Worm (Caenorhabditis elegans): ENCODE measurements around the gene col-87.

Gene col-87

ce11 chrII:14050506-14050905 lies 44.0 kb downstream of the col-87 start (continued):
- peak; percentile 39 for TF ChIP-seq efl-1 (GFP tag; optimal IDR thresholded peaks at IDR 0.05)
- peak; percentile 13 for TF ChIP-seq madf-10 (tag; optimal IDR thresholded peaks at IDR 0.05)
- TF ChIP-seq ceh-58 (GFP tag; IDR thresholded peaks at IDR 0.05), result no peak
- TF ChIP-seq ceh-100 (GFP tag; IDR thresholded peaks at IDR 0.05), result 0 out of 2 replicates have a peak, but pooled peaks have one; percentile 21
- no peak for TF ChIP-seq bed-2 (GFP tag; IDR thresholded peaks at IDR 0.05)
- TF ChIP-seq F37B4.10 (GFP tag; IDR thresholded peaks at IDR 0.05), result no peak
- peak; percentile 81 for TF ChIP-seq pha-4 (tag; optimal IDR thresholded peaks at IDR 0.05)
- no peak for TF ChIP-seq dpl-1 (GFP tag; optimal IDR thresholded peaks at IDR 0.05)
- TF ChIP-seq hsf-1 (GFP tag; IDR thresholded peaks at IDR 0.05), result no peak
- TF ChIP-seq aptf-2 (GFP tag; conservative IDR thresholded peaks at IDR 0.05), result 0 out of 2 replicates have a peak, but pooled peaks have one; percentile 36
- peak; percentile 13 for TF ChIP-seq ztf-22 (GFP tag; optimal IDR thresholded peaks at IDR 0.05)
- peak; percentile 41; the same call in 1 of the 2 replicates for TF ChIP-seq B0336.3 (GFP tag; IDR thresholded peaks at IDR 0.05)
- TF ChIP-seq K11D2.4 (GFP tag; IDR thresholded peaks at IDR 0.05), result peak; percentile 45; the same call in 1 of the 2 replicates
- no peak for TF ChIP-seq T26A5.8 (tag; optimal IDR thresholded peaks at IDR 0.05)
- no peak for TF ChIP-seq sptf-2 (GFP tag; optimal IDR thresholded peaks at IDR 0.05)
- TF ChIP-seq Y53G8AR.9 (GFP tag; conservative IDR thresholded peaks at IDR 0.05), result no peak
- no peak for TF ChIP-seq Y95B8A.8 (GFP tag; IDR thresholded peaks at IDR 0.05)
- peak; percentile 90 for TF ChIP-seq mcd-1 (GFP tag; IDR thresholded peaks at IDR 0.05)
- no peak for TF ChIP-seq mxl-1 (tag; optimal IDR thresholded peaks at IDR 0.05)
- no peak for TF ChIP-seq F57A8.1 (GFP tag; optimal IDR thresholded peaks at IDR 0.05)
- peak; percentile 66 for TF ChIP-seq lin-26 (GFP tag; IDR thresholded peaks at IDR 0.05)
- peak; percentile 9 for TF ChIP-seq unc-62 (GFP tag; optimal IDR thresholded peaks at IDR 0.05)
- peak; percentile 53 for TF ChIP-seq akir-1 (GFP tag; optimal IDR thresholded peaks at IDR 0.05)
- TF ChIP-seq ZK185.1 (tag; optimal IDR thresholded peaks at IDR 0.05; ENCODE audit: poor library complexity, severe bottlenecking), result no peak
- peak; percentile 87 for TF ChIP-seq nhr-80 (tag; optimal IDR thresholded peaks at IDR 0.05)
- peak; percentile 82 for TF ChIP-seq dox-1 (GFP tag; IDR thresholded peaks at IDR 0.05)
- TF ChIP-seq lir-1 (GFP tag; conservative IDR thresholded peaks at IDR 0.05), result no peak
- TF ChIP-seq ets-4 (GFP tag; optimal IDR thresholded peaks at IDR 0.05), result peak; percentile 4
- peak; percentile 68 for TF ChIP-seq lin-40 (tag; optimal IDR thresholded peaks at IDR 0.05)
- TF ChIP-seq snpc-4 (GFP tag; optimal IDR thresholded peaks at IDR 0.05), result peak; percentile 6
- TF ChIP-seq snpc-4 (tag; optimal IDR thresholded peaks at IDR 0.05), result peak in 3 of 4 experiments; percentile 18 to 69 (median 66)
- TF ChIP-seq egl-44 (GFP tag; IDR thresholded peaks at IDR 0.05), result 0 out of 2 replicates have a peak, but pooled peaks have one; percentile 63
- no peak for TF ChIP-seq let-607 (tag; optimal IDR thresholded peaks at IDR 0.05)
- TF ChIP-seq zfh-2 (GFP tag; conservative IDR thresholded peaks at IDR 0.05), result peak; percentile 92
- TF ChIP-seq F57C9.4 (tag; optimal IDR thresholded peaks at IDR 0.05), result no peak
- peak; percentile 42 for TF ChIP-seq ceh-27 (GFP tag; optimal IDR thresholded peaks at IDR 0.05)
- TF ChIP-seq ekl-4 (GFP tag; IDR thresholded peaks at IDR 0.05), result no peak

DNA sequence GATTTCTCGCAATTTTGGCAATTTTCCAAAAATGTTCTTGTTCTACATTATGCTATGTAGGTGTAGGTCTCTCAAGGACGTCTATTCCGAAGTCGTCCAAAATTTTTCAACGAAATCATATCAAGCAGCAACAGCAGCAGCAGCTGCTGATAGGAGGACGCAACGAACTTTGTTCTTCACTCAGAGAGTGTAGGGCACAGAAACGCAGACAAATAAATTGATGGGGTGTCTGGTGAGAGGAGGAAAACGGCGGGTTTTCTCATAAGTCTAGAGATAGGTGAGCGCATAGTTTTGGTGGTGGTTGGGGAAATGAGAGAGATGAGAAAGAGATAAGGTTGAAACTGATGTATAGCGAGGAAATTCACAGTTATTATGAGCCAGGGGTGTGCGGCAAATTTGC lies 45.4 kb downstream of the col-87 start:
- TF ChIP-seq bed-2 (GFP tag; IDR thresholded peaks at IDR 0.05), result no peak
- no peak for TF ChIP-seq ztf-3 (GFP tag; optimal IDR thresholded peaks at IDR 0.05)
- TF ChIP-seq F33H1.4 (GFP tag; IDR thresholded peaks at IDR 0.05), result no peak
- no peak for TF ChIP-seq sptf-2 (GFP tag; optimal IDR thresholded peaks at IDR 0.05)
- no peak for TF ChIP-seq ztf-26 (tag; optimal IDR thresholded peaks at IDR 0.05)
- peak; percentile 48; the same call in 1 of the 2 replicates for TF ChIP-seq egrh-3 (GFP tag; IDR thresholded peaks at IDR 0.05)
- no peak for TF ChIP-seq C17E4.6 (GFP tag; IDR thresholded peaks at IDR 0.05)
- peak; percentile 87 for TF ChIP-seq nhr-80 (tag; optimal IDR thresholded peaks at IDR 0.05)
- no peak for TF ChIP-seq snpc-1.3 (tag; optimal IDR thresholded peaks at IDR 0.05; ENCODE audit: insufficient read depth)
- TF ChIP-seq F37B4.10 (GFP tag; IDR thresholded peaks at IDR 0.05), result no peak
- no peak for TF ChIP-seq chd-7 (tag; optimal IDR thresholded peaks at IDR 0.05)
- no peak for TF ChIP-seq lir-1 (GFP tag; conservative IDR thresholded peaks at IDR 0.05)
- TF ChIP-seq ceh-91 (GFP tag; IDR thresholded peaks at IDR 0.05), result no peak
- TF ChIP-seq mxl-1 (tag; optimal IDR thresholded peaks at IDR 0.05), result no peak
- TF ChIP-seq attf-3 (GFP tag; conservative IDR thresholded peaks at IDR 0.05), result no peak
- TF ChIP-seq Y56A3A.18 (GFP tag; IDR thresholded peaks at IDR 0.05), result no peak
- peak; percentile 1 for TF ChIP-seq lin-40 (tag; optimal IDR thresholded peaks at IDR 0.05)
- no peak for TF ChIP-seq tbx-9 (tag; optimal IDR thresholded peaks at IDR 0.05; ENCODE audit: borderline replicate concordance)
- TF ChIP-seq dox-1 (GFP tag; IDR thresholded peaks at IDR 0.05), result peak; percentile 62
- TF ChIP-seq ZK185.1 (tag; optimal IDR thresholded peaks at IDR 0.05; ENCODE audit: poor library complexity, severe bottlenecking), result no peak
